Worm (Caenorhabditis elegans) whole organism, L4 larva: ENCODE data around the gene ZK1010.10.

Source experiments
- F44E2.7 ChIP-seq: fragments of 200-800 bp; sonication (Bioruptor generic); IDR thresholded peaks from 2 replicates; pipeline ENCODE4 v2.1.2; 2022; ENCODE audit warnings: missing genetic modification characterization, missing compliant biosample characterization
- R02D3.7 ChIP-seq: fragments of 150-350 bp; sonication (generic microtip); optimal IDR thresholded peaks from 3 replicates; lab custom pipeline; 2014; ENCODE audit warnings: missing biosample characterization, missing genetic modification characterization
- T20F7.1 ChIP-seq: fragments of 200-800 bp; sonication (Bioruptor generic); optimal IDR thresholded peaks from 2 replicates; lab custom pipeline; 2018; ENCODE audit warnings: mild to moderate bottlenecking, missing genetic modification characterization, missing compliant biosample characterization
- T26A8.4 ChIP-seq: fragments of 200-800 bp; sonication (Bioruptor generic); IDR thresholded peaks from 2 replicates; pipeline ENCODE4 v1.3.6; 2022; ENCODE audit warnings: missing genetic modification characterization, missing compliant biosample characterization
- Y48G9A.11 ChIP-seq: fragments of 200-800 bp; sonication (Bioruptor generic); IDR thresholded peaks from 2 replicates; pipeline ENCODE4 v1.3.6; 2022; ENCODE audit warnings: missing genetic modification reagents, missing genetic modification characterization, missing compliant biosample characterization
- Y5F2A.4 ChIP-seq: fragments of 200-800 bp; sonication (Bioruptor generic); optimal IDR thresholded peaks from 2 replicates; lab custom pipeline; 2018; ENCODE audit warnings: mild to moderate bottlenecking, missing genetic modification characterization, missing compliant biosample characterization
- aly-2 ChIP-seq: sonication (generic microtip); optimal IDR thresholded peaks from 2 replicates; lab custom pipeline; 2018; ENCODE audit warnings: missing biosample characterization, missing genetic modification characterization
- arid-1 ChIP-seq: fragments of 200-800 bp; sonication (Bioruptor generic); conservative IDR thresholded peaks from 2 replicates; pipeline ENCODE4 v1.3.6; 2022; ENCODE audit warnings: missing genetic modification reagents, missing genetic modification characterization, missing compliant biosample characterization
- ceh-20 ChIP-seq: fragments of 200-800 bp; sonication (Bioruptor generic); IDR thresholded peaks from 2 replicates; pipeline ENCODE4 v1.3.6; 2022; ENCODE audit warnings: missing genetic modification reagents, missing genetic modification characterization, missing compliant biosample characterization
- ceh-28 ChIP-seq: fragments of 150-350 bp; optimal IDR thresholded peaks from 2 replicates; lab custom pipeline; 2014; ENCODE audit warnings: missing biosample characterization, missing genetic modification reagents, missing genetic modification characterization
- ceh-32 ChIP-seq: sonication (generic microtip); optimal IDR thresholded peaks from 2 replicates; lab custom pipeline; 2016; ENCODE audit warnings: mild to moderate bottlenecking, missing genetic modification characterization, missing compliant biosample characterization; ENCODE audit not compliant: poor library complexity
- ceh-62 ChIP-seq: sonication (generic microtip); optimal IDR thresholded peaks from 2 replicates; lab custom pipeline; 2017; ENCODE audit warnings: missing biosample characterization, missing genetic modification characterization
- ces-1 ChIP-seq: fragments of 150-350 bp; sonication (generic microtip); optimal IDR thresholded peaks from 4 replicates; lab custom pipeline; 2014; ENCODE audit warnings: missing biosample characterization, missing genetic modification reagents, missing genetic modification characterization
- daf-16 ChIP-seq, 3 experiments: sonication (generic microtip); optimal IDR thresholded peaks; 2 replicates each; lab custom pipeline; 2016 to 2017; ENCODE audit warnings: missing genetic modification characterization in 3 of 3, missing genetic modification reagents in 3 of 3, mild to moderate bottlenecking in 2 of 3, missing compliant biosample characterization in 2 of 3, missing biosample characterization in 1 of 3, moderate library complexity in 1 of 3
- daf-19 ChIP-seq: fragments of 200-800 bp; sonication (Bioruptor generic); conservative IDR thresholded peaks from 2 replicates; pipeline ENCODE4 v1.3.6; 2022; ENCODE audit warnings: missing genetic modification characterization, missing compliant biosample characterization
- dmd-8 ChIP-seq: fragments of 200-800 bp; sonication (Bioruptor generic); IDR thresholded peaks from 2 replicates; pipeline ENCODE4 v1.3.6; 2022; ENCODE audit warnings: missing genetic modification characterization, missing compliant biosample characterization
- dve-1 ChIP-seq: sonication (generic microtip); optimal IDR thresholded peaks from 2 replicates; lab custom pipeline; 2017; ENCODE audit warnings: antibody characterized with exemption, mild to moderate bottlenecking, missing genetic modification characterization, missing compliant biosample characterization; ENCODE audit not compliant: insufficient read depth
- egl-27 ChIP-seq: sonication (generic microtip); optimal IDR thresholded peaks from 3 replicates; lab custom pipeline; 2017; ENCODE audit warnings: missing biosample characterization, missing genetic modification reagents, missing genetic modification characterization
- egl-43 ChIP-seq: fragments of 200-800 bp; sonication (Bioruptor generic); IDR thresholded peaks from 2 replicates; pipeline ENCODE4 v1.3.6; 2022; ENCODE audit warnings: missing genetic modification reagents, missing genetic modification characterization, missing compliant biosample characterization
- fkh-10 ChIP-seq: fragments of 150-350 bp; optimal IDR thresholded peaks from 2 replicates; lab custom pipeline; 2014; ENCODE audit warnings: missing biosample characterization, missing genetic modification reagents, missing genetic modification characterization
- fos-1 ChIP-seq: fragments of 150-350 bp; optimal IDR thresholded peaks from 2 replicates; lab custom pipeline; 2014; ENCODE audit warnings: missing biosample characterization, missing genetic modification characterization
- hlh-30 ChIP-seq: sonication (generic microtip); optimal IDR thresholded peaks from 2 replicates; lab custom pipeline; 2017; ENCODE audit warnings: antibody characterized with exemption, mild to moderate bottlenecking, missing genetic modification characterization, missing compliant biosample characterization; ENCODE audit not compliant: insufficient read depth
- lim-7 ChIP-seq: fragments of 200-800 bp; sonication (Bioruptor generic); IDR thresholded peaks from 2 replicates; pipeline ENCODE4 v1.3.6; 2022; ENCODE audit warnings: missing genetic modification characterization, missing compliant biosample characterization
- lin-1 ChIP-seq: fragments of 200-800 bp; sonication (Bioruptor generic); IDR thresholded peaks from 2 replicates; pipeline ENCODE4 v1.3.6; 2022; ENCODE audit warnings: missing genetic modification reagents, missing genetic modification characterization, missing compliant biosample characterization
- lin-15B ChIP-seq: fragments of 150-350 bp; sonication (generic microtip); optimal IDR thresholded peaks from 3 replicates; lab custom pipeline; 2014; ENCODE audit warnings: missing biosample characterization, missing genetic modification characterization
- lin-29 ChIP-seq: fragments of 200-800 bp; sonication (Bioruptor generic); IDR thresholded peaks from 2 replicates; pipeline ENCODE4 v1.3.6; 2022; ENCODE audit warnings: missing genetic modification reagents, missing genetic modification characterization, missing compliant biosample characterization
- lsy-2 ChIP-seq, 2 experiments: fragments of 150-350 bp in 1 of 2; sonication (generic microtip) in 1 of 2; optimal IDR thresholded peaks; 2 replicates each; lab custom pipeline; 2014 to 2017; ENCODE audit warnings: missing biosample characterization in 2 of 2, missing genetic modification characterization in 2 of 2
- madf-5 ChIP-seq, 2 experiments: fragments of 200-800 bp; sonication (Bioruptor generic); IDR thresholded peaks; 2 replicates each; pipeline ENCODE4 v1.3.6; 2022; ENCODE audit warnings: missing compliant biosample characterization in 2 of 2, missing genetic modification characterization in 2 of 2
- mdl-1 ChIP-seq, 2 experiments: fragments of 150-350 bp in 1 of 2; sonication (generic microtip) in 1 of 2; optimal IDR thresholded peaks; 2 replicates each; lab custom pipeline; 2014 to 2017; ENCODE audit warnings: missing biosample characterization in 2 of 2, missing genetic modification characterization in 2 of 2
- mep-1 ChIP-seq: fragments of 150-350 bp; sonication (generic microtip); optimal IDR thresholded peaks from 3 replicates; lab custom pipeline; 2014; ENCODE audit warnings: missing biosample characterization, missing genetic modification characterization
- mes-2 ChIP-seq: sonication (generic microtip); optimal IDR thresholded peaks from 2 replicates; lab custom pipeline; 2016; ENCODE audit warnings: missing genotype, mild to moderate bottlenecking, missing genetic modification characterization, missing compliant biosample characterization; ENCODE audit not compliant: poor library complexity, severe bottlenecking
- mxl-2 ChIP-seq: fragments of 200-800 bp; sonication (Bioruptor generic); conservative IDR thresholded peaks from 2 replicates; pipeline ENCODE4 v1.3.6; 2022; ENCODE audit warnings: missing genetic modification reagents, missing genetic modification characterization, missing compliant biosample characterization
- mxl-3 ChIP-seq: fragments of 200-800 bp; sonication (Bioruptor generic); optimal IDR thresholded peaks from 2 replicates; lab custom pipeline; 2018; ENCODE audit warnings: mild to moderate bottlenecking, missing genetic modification characterization, missing compliant biosample characterization
- nhr-10 ChIP-seq: fragments of 150-350 bp; optimal IDR thresholded peaks from 2 replicates; lab custom pipeline; 2014; ENCODE audit warnings: missing biosample characterization, missing genetic modification characterization
- nhr-102 ChIP-seq: sonication (generic microtip); optimal IDR thresholded peaks from 2 replicates; lab custom pipeline; 2016; ENCODE audit warnings: mild to moderate bottlenecking, missing genetic modification characterization, moderate library complexity, missing compliant biosample characterization
- nhr-237 ChIP-seq: sonication (generic microtip); optimal IDR thresholded peaks from 2 replicates; lab custom pipeline; 2017; ENCODE audit warnings: missing biosample characterization, missing genetic modification characterization
- nhr-28 ChIP-seq: fragments of 150-350 bp; optimal IDR thresholded peaks from 2 replicates; lab custom pipeline; 2014; ENCODE audit warnings: missing biosample characterization, missing genetic modification characterization
- nhr-42 ChIP-seq: fragments of 200-800 bp; sonication (Bioruptor generic); IDR thresholded peaks from 2 replicates; pipeline ENCODE4 v1.3.6; 2022; ENCODE audit warnings: missing genetic modification characterization, missing compliant biosample characterization
- nhr-48 ChIP-seq: sonication (generic microtip); optimal IDR thresholded peaks from 2 replicates; lab custom pipeline; 2016; ENCODE audit warnings: mild to moderate bottlenecking, missing genetic modification characterization, missing compliant biosample characterization
- nhr-76 ChIP-seq: fragments of 150-350 bp; optimal IDR thresholded peaks from 2 replicates; lab custom pipeline; 2014; ENCODE audit warnings: missing biosample characterization, missing genetic modification characterization
- pha-4 ChIP-seq, 2 experiments: fragments of 150-350 bp in 1 of 2; fragments of 200-800 bp in 1 of 2; sonication (Bioruptor generic) in 1 of 2; IDR thresholded peaks in 1 of 2; optimal IDR thresholded peaks in 1 of 2; 2 replicates each; pipeline versions ENCODE4 v1.3.6 to Lab custom; 2014 to 2022; ENCODE audit warnings: missing genetic modification characterization in 2 of 2, missing genetic modification reagents in 2 of 2, missing biosample characterization in 1 of 2, missing compliant biosample characterization in 1 of 2
- php-3 ChIP-seq: fragments of 200-800 bp; sonication (Bioruptor generic); IDR thresholded peaks from 2 replicates; pipeline ENCODE4 v1.3.6; 2022; ENCODE audit warnings: missing genetic modification reagents, missing genetic modification characterization, missing compliant biosample characterization
- pqm-1 ChIP-seq: sonication (generic microtip); optimal IDR thresholded peaks from 2 replicates; lab custom pipeline; 2017; ENCODE audit warnings: missing biosample characterization, missing genetic modification characterization
- rbr-2 ChIP-seq: sonication (generic microtip); optimal IDR thresholded peaks from 2 replicates; lab custom pipeline; 2016; ENCODE audit warnings: missing genotype, missing genetic modification characterization, missing compliant biosample characterization
- sdz-12 ChIP-seq: fragments of 200-800 bp; sonication (Bioruptor generic); optimal IDR thresholded peaks from 2 replicates; lab custom pipeline; 2018; ENCODE audit warnings: mild to moderate bottlenecking, missing genetic modification characterization, missing compliant biosample characterization
- unc-39 ChIP-seq: sonication (generic microtip); optimal IDR thresholded peaks from 2 replicates; lab custom pipeline; 2017; ENCODE audit warnings: missing biosample characterization, missing genetic modification characterization
- vab-7 ChIP-seq: fragments of 200-800 bp; sonication (Bioruptor generic); IDR thresholded peaks from 2 replicates; pipeline ENCODE4 v1.3.6; 2022; ENCODE audit warnings: missing genetic modification reagents, missing genetic modification characterization, missing compliant biosample characterization
- zfp-3 ChIP-seq: fragments of 200-800 bp; sonication (Bioruptor generic); conservative IDR thresholded peaks from 2 replicates; pipeline ENCODE4 v1.3.6; 2022; ENCODE audit warnings: missing genetic modification reagents, missing genetic modification characterization, missing compliant biosample characterization
- ztf-11 ChIP-seq: fragments of 150-350 bp; optimal IDR thresholded peaks from 2 replicates; lab custom pipeline; 2014; ENCODE audit warnings: missing biosample characterization, missing genetic modification characterization

Gene ZK1010.10

ce11 chrIII:12978473-12979174, 23.6 kb upstream of the ZK1010.10 start, which contains the start of the genes ubq-2 and frg-1 (continued):
- TF ChIP-seq mdl-1 (tag; optimal IDR thresholded peaks at IDR 0.05; lab: Kevin White, UChicago) (peak in 1 of 2 experiments; percentile 32), pha-4 (GFP tag; IDR thresholded peaks at IDR 0.05; lab: Robert Waterston, UW) (peak; percentile 64; the same call in 1 of the 2 replicates), pha-4 (tag; optimal IDR thresholded peaks at IDR 0.05; lab: Kevin White, UChicago) (no peak), nhr-28 (peak; percentile 57), T20F7.1 (GFP tag; lab: Kevin White, UChicago) (no peak), nhr-48 (tag; lab: Kevin White, UChicago) (peak; percentile 1), nhr-10 (tag; lab: Kevin White, UChicago) (no peak), ceh-20 (GFP tag; lab: Robert Waterston, UW) (peak; percentile 76), nhr-76 (tag; lab: Kevin White, UChicago) (no peak), unc-39 (no peak), dve-1 (peak; percentile 91), nhr-102 (peak; percentile 77), daf-19 (GFP tag; lab: Robert Waterston, UW) (no peak), daf-16 (GFP tag; optimal IDR thresholded peaks at IDR 0.05; lab: Kevin White, UChicago) (no peak), daf-16 (tag; optimal IDR thresholded peaks at IDR 0.05; lab: Kevin White, UChicago) (no peak), hlh-30 (tag; lab: Kevin White, UChicago) (peak; percentile 74), R02D3.7 (tag; lab: Kevin White, UChicago) (peak; percentile 96), sdz-12 (no peak), ces-1 (GFP tag; lab: Kevin White, UChicago) (no peak), mxl-2 (no peak), ceh-62 (tag; lab: Kevin White, UChicago) (no peak), egl-43 (GFP tag; lab: Robert Waterston, UW) (peak; percentile 51; the same call in 1 of the 2 replicates), T26A8.4 (peak; percentile 77), ztf-11 (tag; lab: Kevin White, UChicago) (no peak), lin-15B (no peak), zfp-3 (GFP tag; lab: Robert Waterston, UW) (0 out of 2 replicates have a peak, but pooled peaks have one; percentile 21), rbr-2 (tag; lab: Kevin White, UChicago) (peak; percentile 79), Y48G9A.11 (GFP tag; lab: Robert Waterston, UW) (no peak), lin-29 (GFP tag; lab: Robert Waterston, UW) (no peak), egl-27 (no peak), fos-1 (tag; lab: Kevin White, UChicago) (no peak), vab-7 (GFP tag; lab: Robert Waterston, UW) (no peak), php-3 (GFP tag; lab: Robert Waterston, UW) (no peak), madf-5 (GFP tag; IDR thresholded peaks at IDR 0.05; lab: Robert Waterston, UW) (no peak), Y5F2A.4 (GFP tag; lab: Kevin White, UChicago) (no peak), ceh-28 (tag; lab: Kevin White, UChicago) (no peak), F44E2.7 (GFP tag; lab: Robert Waterston, UW) (no peak), mep-1 (tag; lab: Kevin White, UChicago) (peak; percentile 96), ceh-32 (no peak), mxl-3 (no peak), nhr-237 (tag; lab: Kevin White, UChicago) (no peak), arid-1 (peak; percentile 80), aly-2 (no peak), fkh-10 (no peak), pqm-1 (tag; lab: Kevin White, UChicago) (no peak), lsy-2 (tag; optimal IDR thresholded peaks at IDR 0.05; lab: Kevin White, UChicago) (peak; percentile 99 to 100), nhr-42 (0 out of 2 replicates have a peak, but pooled peaks have one; percentile 38), dmd-8 (GFP tag; lab: Robert Waterston, UW) (no peak), lim-7 (no peak), mes-2 (tag; lab: Kevin White, UChicago) (peak; percentile 93), lin-1 (GFP tag; lab: Robert Waterston, UW) (0 out of 2 replicates have a peak, but pooled peaks have one; percentile 44)
